Worm (Caenorhabditis elegans): ENCODE results near the gene pqe-1.

The pqe-1 gene

DNA sequence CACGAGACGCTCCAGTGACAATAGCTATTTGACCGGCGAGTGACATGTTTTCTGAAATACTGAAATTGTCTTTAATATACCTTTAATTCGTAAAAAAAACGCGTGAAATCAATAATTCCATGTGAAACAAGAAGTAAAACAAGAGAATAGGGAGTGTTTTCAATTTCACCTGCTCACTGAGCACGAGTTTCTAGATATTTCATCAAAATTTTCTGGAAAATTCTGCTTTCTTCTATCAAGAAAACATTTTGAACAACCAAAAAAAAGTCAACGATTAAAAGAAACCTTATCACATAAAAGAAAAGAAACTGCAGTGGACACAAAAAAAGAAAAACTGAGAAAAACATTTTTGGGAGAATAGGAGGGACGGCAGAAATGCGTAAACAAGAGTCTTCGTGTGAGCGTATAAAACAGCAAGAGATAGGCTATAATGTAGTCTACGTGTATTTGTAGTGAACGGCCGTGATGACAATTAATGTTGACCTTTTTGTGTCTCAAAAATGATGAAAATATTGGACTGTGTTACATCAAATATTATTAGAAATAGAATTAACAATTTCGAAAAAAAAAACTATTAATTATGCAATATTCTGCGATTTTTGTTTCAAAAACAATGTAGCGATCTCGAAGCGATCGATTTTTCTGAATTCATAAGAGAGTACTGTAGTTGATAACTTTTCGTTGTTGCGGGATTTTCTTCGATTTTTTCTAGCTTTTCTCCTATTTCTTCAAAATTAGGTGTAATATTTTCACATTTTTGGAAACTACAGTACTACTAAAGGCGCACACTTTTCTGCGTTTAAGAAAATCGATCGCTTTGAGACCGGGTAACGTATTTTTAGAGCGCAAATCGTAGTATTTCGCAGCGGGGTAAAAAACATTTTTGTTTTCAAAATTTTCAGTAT is 57.2 kb downstream of the pqe-1 start, which contains the start of gene dhs-9:
Gene dhs-9, minus strand, starts transcription at position 51 of the 905 bp plus-strand sequence.
- TF ChIP-seq zag-1 (tag; optimal IDR thresholded peaks at IDR 0.05) = no peak
- TF ChIP-seq spr-3 (GFP tag; optimal IDR thresholded peaks at IDR 0.05) = no peak
- TF ChIP-seq rbr-2 (tag; optimal IDR thresholded peaks at IDR 0.05) = no peak
- TF ChIP-seq Y105C5A.15 (GFP tag; IDR thresholded peaks at IDR 0.05) = no peak
- TF ChIP-seq Y48G9A.11 (GFP tag; IDR thresholded peaks at IDR 0.05) = no peak
- TF ChIP-seq nhr-6 (tag; optimal IDR thresholded peaks at IDR 0.05) = peak; percentile 51
- TF ChIP-seq ceh-62 (tag; optimal IDR thresholded peaks at IDR 0.05) = no peak
- TF ChIP-seq zfp-3 (GFP tag; conservative IDR thresholded peaks at IDR 0.05) = no peak
- TF ChIP-seq lsy-2 (tag; optimal IDR thresholded peaks at IDR 0.05) = peak in 1 of 2 experiments; percentile 45
- TF ChIP-seq nhr-237 (tag; optimal IDR thresholded peaks at IDR 0.05) = no peak
- no peak for TF ChIP-seq daf-19 (GFP tag; conservative IDR thresholded peaks at IDR 0.05)
- no peak for TF ChIP-seq attf-4 (tag; optimal IDR thresholded peaks at IDR 0.05)
- no peak for TF ChIP-seq hlh-30 (tag; optimal IDR thresholded peaks at IDR 0.05; ENCODE audit: insufficient read depth)
- TF ChIP-seq pqm-1 (tag; optimal IDR thresholded peaks at IDR 0.05) = no peak
- no peak for TF ChIP-seq vab-7 (GFP tag; IDR thresholded peaks at IDR 0.05)
- TF ChIP-seq hlh-11 (tag; optimal IDR thresholded peaks at IDR 0.05) = peak; percentile 59
- TF ChIP-seq ama-1 (optimal IDR thresholded peaks at IDR 0.05) = peak; percentile 39
- no peak for TF ChIP-seq snpc-4 (tag; optimal IDR thresholded peaks at IDR 0.05)
- TF ChIP-seq egl-43 (GFP tag; IDR thresholded peaks at IDR 0.05) = no peak
- TF ChIP-seq nhr-28 (tag; optimal IDR thresholded peaks at IDR 0.05) = peak; percentile 99
- no peak for TF ChIP-seq unc-62 (GFP tag; optimal IDR thresholded peaks at IDR 0.05 in 1 of 2)
- no peak for TF ChIP-seq unc-62 (tag; optimal IDR thresholded peaks at IDR 0.05)
- no peak for TF ChIP-seq ZK546.5 (tag; optimal IDR thresholded peaks at IDR 0.05)
- TF ChIP-seq unc-39 (tag; optimal IDR thresholded peaks at IDR 0.05) = no peak
- TF ChIP-seq egl-27 (tag; optimal IDR thresholded peaks at IDR 0.05) = no peak
- TF ChIP-seq ZK337.2 (GFP tag; IDR thresholded peaks at IDR 0.05) = no peak
- no peak for TF ChIP-seq fos-1 (tag; optimal IDR thresholded peaks at IDR 0.05)
- no peak for TF ChIP-seq lin-15B (tag; optimal IDR thresholded peaks at IDR 0.05)
- peak; percentile 64 for TF ChIP-seq nhr-11 (tag; optimal IDR thresholded peaks at IDR 0.05)
- no peak for TF ChIP-seq cey-2 (tag; optimal IDR thresholded peaks at IDR 0.05; ENCODE audit: borderline replicate concordance, insufficient read depth)
- no peak for TF ChIP-seq mxl-2 (GFP tag; conservative IDR thresholded peaks at IDR 0.05)
- TF ChIP-seq zip-11 (GFP tag; IDR thresholded peaks at IDR 0.05) = no peak
- TF ChIP-seq mxl-3 (GFP tag; optimal IDR thresholded peaks at IDR 0.05) = no peak
- TF ChIP-seq mes-2 (tag; optimal IDR thresholded peaks at IDR 0.05; ENCODE audit: poor library complexity, severe bottlenecking) = no peak
- TF ChIP-seq madf-5 (GFP tag; IDR thresholded peaks at IDR 0.05) = no peak
- peak in 1 of 2 experiments; percentile 20 for TF ChIP-seq hif-1 (tag; optimal IDR thresholded peaks at IDR 0.05)
- TF ChIP-seq F44E2.7 (GFP tag; IDR thresholded peaks at IDR 0.05) = no peak
- no peak for TF ChIP-seq dmd-9 (GFP tag; IDR thresholded peaks at IDR 0.05)
- TF ChIP-seq daf-8 (GFP tag; IDR thresholded peaks at IDR 0.05) = no peak
- TF ChIP-seq nhr-10 (tag; optimal IDR thresholded peaks at IDR 0.05) = no peak
- no peak for TF ChIP-seq ceh-32 (tag; optimal IDR thresholded peaks at IDR 0.05; ENCODE audit: poor library complexity)
- TF ChIP-seq lin-13 (GFP tag; optimal IDR thresholded peaks at IDR 0.05) = no peak
- TF ChIP-seq lin-38 (GFP tag; IDR thresholded peaks at IDR 0.05) = no peak
- no peak for TF ChIP-seq mdl-1 (tag; optimal IDR thresholded peaks at IDR 0.05)
- TF ChIP-seq gei-8 (GFP tag; optimal IDR thresholded peaks at IDR 0.05) = no peak
- no peak for TF ChIP-seq spr-1 (tag; optimal IDR thresholded peaks at IDR 0.05)
- no peak for TF ChIP-seq nhr-25 (tag; optimal IDR thresholded peaks at IDR 0.05; ENCODE audit: borderline replicate concordance, insufficient read depth)
- TF ChIP-seq dmd-8 (GFP tag; IDR thresholded peaks at IDR 0.05) = no peak
- no peak for TF ChIP-seq snpc-1.2 (GFP tag; IDR thresholded peaks at IDR 0.05)
- TF ChIP-seq skn-1 (tag; optimal IDR thresholded peaks at IDR 0.05) = no peak

Data from whole organism, L4 larva.